Fruit fly (Drosophila melanogaster) whole organism, embryonic: ENCODE data around the gene w-cup.

Experiments
- CG11085 ChIP-seq: fragments of 200-800 bp; sonication (Bioruptor generic); IDR thresholded peaks from 2 replicates; pipeline ENCODE4 v1.3.6; 2022; ENCODE audit warnings: missing biosample characterization, missing genetic modification characterization
- CkIIα-i1 ChIP-seq: fragments of 200-800 bp; sonication (Bioruptor generic); IDR thresholded peaks from 2 replicates; pipeline ENCODE4 v1.3.6; 2022; ENCODE audit warnings: missing biosample characterization, missing genetic modification characterization
- lola ChIP-seq, 3 experiments: fragments of >200 bp in 2 of 3; fragments of 200-800 bp in 1 of 3; sonication (Bioruptor generic) in 1 of 3; optimal IDR thresholded peaks; 2 replicates each; lab custom pipeline; 2017 to 2019; ENCODE audit warnings: missing biosample characterization in 3 of 3, missing genetic modification characterization in 3 of 3, mild to moderate bottlenecking in 1 of 3, moderate library complexity in 1 of 3

dm6 chr2L:10615889-10616288, 38.3 kb upstream of the w-cup start:
- TF ChIP-seq lola (GFP tag; optimal IDR thresholded peaks at IDR 0.05; lab: Kevin White, UChicago), result no peak
- TF ChIP-seq CkIIα-i1 (GFP tag; lab: Robert Waterston, UW), result no peak
- no peak for TF ChIP-seq CG11085
